Fruit fly (Drosophila melanogaster): ENCODE data around the gene ple.

DNA sequence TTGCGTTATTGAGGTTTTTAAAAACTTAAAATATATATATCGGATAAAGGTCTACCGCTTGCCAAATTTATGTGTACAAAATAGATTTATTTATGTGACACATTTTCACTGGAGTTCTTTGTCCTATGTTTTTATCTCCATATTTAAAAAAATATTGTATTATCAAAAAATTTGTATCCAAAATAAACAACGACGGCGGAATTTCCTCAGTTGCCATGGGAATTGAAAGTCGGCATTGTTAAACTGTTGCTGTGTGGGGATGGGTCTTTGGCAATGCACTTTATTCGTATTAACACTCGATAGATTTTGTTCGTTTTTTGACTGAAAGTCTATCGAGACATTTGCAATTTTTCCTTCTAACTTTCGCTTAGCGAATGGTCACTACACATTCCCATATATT is 43.8 kb upstream of the ple start, which contains the start of gene Rsph3:
- TF ChIP-seq lola (GFP tag; optimal IDR thresholded peaks at IDR 0.05) = no peak
- TF ChIP-seq CrebA (GFP tag; optimal IDR thresholded peaks at IDR 0.05; ENCODE audit: borderline replicate concordance) = no peak
- TF ChIP-seq br (GFP tag; optimal IDR thresholded peaks at IDR 0.05) = no peak
- TF ChIP-seq psq (GFP tag; optimal IDR thresholded peaks at IDR 0.05) = no peak
- TF ChIP-seq Mio (GFP tag; optimal IDR thresholded peaks at IDR 0.05) = no peak
- no peak for TF ChIP-seq Hr83 (GFP tag; optimal IDR thresholded peaks at IDR 0.05; ENCODE audit: poor library complexity, severe bottlenecking)
- TF ChIP-seq GATAd (GFP tag; optimal IDR thresholded peaks at IDR 0.05) = no peak
- no peak for TF ChIP-seq CG32264 (GFP tag; optimal IDR thresholded peaks at IDR 0.05)
- no peak for TF ChIP-seq pan (optimal IDR thresholded peaks at IDR 0.05)
- TF ChIP-seq foxo (GFP tag; optimal IDR thresholded peaks at IDR 0.05) = no peak
- no peak for TF ChIP-seq brk (GFP tag; optimal IDR thresholded peaks at IDR 0.05)
- no peak for TF ChIP-seq Abd-B (GFP tag; optimal IDR thresholded peaks at IDR 0.05)
- no peak for TF ChIP-seq fru (GFP tag; optimal IDR thresholded peaks at IDR 0.05)
- no peak for TF ChIP-seq woc (GFP tag; optimal IDR thresholded peaks at IDR 0.05)

Measured in whole organism, wandering third instar larva.